Worm (Caenorhabditis elegans): ENCODE data around the gene K03H6.1.

DNA sequence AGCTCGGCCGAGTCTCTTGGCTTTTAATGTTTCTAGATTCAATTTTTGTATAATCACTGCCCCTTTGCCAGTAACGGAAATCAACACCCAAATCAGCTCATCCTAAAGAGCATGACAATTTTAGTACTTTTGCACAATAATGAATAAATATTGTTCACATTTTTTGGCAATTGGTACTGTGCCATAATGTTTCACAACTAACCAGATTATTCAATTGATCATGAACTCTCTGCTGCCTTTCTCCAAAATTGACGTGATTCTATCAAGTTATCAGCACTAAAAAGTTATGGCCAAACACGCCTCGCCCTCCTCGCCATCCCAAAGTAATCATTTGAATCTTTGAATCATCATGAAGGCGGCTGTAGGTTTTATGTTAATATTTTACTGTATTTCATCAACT lies 38.4 kb downstream of the K03H6.1 start, which contains the start of gene hpo-6:
- TF ChIP-seq hnd-1 (tag; optimal IDR thresholded peaks at IDR 0.05) (no peak), ama-1 (optimal IDR thresholded peaks at IDR 0.05) (no peak)
